Fruit fly (Drosophila melanogaster) whole organism, adult: ENCODE data around the gene CG42495.

Source experiments
- CG11617 ChIP-seq: fragments of 200-800 bp; sonication (Bioruptor generic); optimal IDR thresholded peaks from 2 replicates; lab custom pipeline; 2017; ENCODE audit warnings: mild to moderate bottlenecking, missing biosample characterization, missing genetic modification reagents, missing genetic modification characterization
- CG12768 ChIP-seq: fragments of 200-800 bp; sonication (Bioruptor generic); optimal IDR thresholded peaks from 2 replicates; lab custom pipeline; 2017; ENCODE audit warnings: missing biosample characterization, missing genetic modification characterization, mild to moderate bottlenecking, moderate library complexity, missing genetic modification reagents
- CG14711 ChIP-seq: fragments of 200-800 bp; sonication (Bioruptor generic); optimal IDR thresholded peaks from 2 replicates; lab custom pipeline; 2018; ENCODE audit warnings: missing biosample characterization, mild to moderate bottlenecking, missing genetic modification characterization, moderate library complexity
- CG1620 ChIP-seq: fragments of 200-800 bp; sonication (Bioruptor generic); optimal IDR thresholded peaks from 2 replicates; lab custom pipeline; 2016; ENCODE audit warnings: missing biosample characterization, missing genetic modification characterization
- CG33017 ChIP-seq: fragments of 200-800 bp; sonication (Bioruptor generic); optimal IDR thresholded peaks from 2 replicates; lab custom pipeline; 2018; ENCODE audit warnings: missing biosample characterization, mild to moderate bottlenecking, missing genetic modification characterization, moderate library complexity
- CG5204 ChIP-seq: fragments of 200-800 bp; sonication (Bioruptor generic); optimal IDR thresholded peaks from 2 replicates; lab custom pipeline; 2016; ENCODE audit warnings: missing biosample characterization, missing genetic modification characterization
- CG7045 ChIP-seq: fragments of 200-800 bp; sonication (Bioruptor generic); optimal IDR thresholded peaks from 2 replicates; lab custom pipeline; 2017; ENCODE audit warnings: missing biosample characterization, mild to moderate bottlenecking, missing genetic modification characterization
- CG7101 ChIP-seq: fragments of 200-800 bp; sonication (Bioruptor generic); optimal IDR thresholded peaks from 2 replicates; lab custom pipeline; 2018; ENCODE audit warnings: missing biosample characterization, mild to moderate bottlenecking, missing genetic modification characterization, moderate library complexity
- Clk ChIP-seq: fragments of 200-800 bp; sonication (Bioruptor generic); optimal IDR thresholded peaks from 2 replicates; lab custom pipeline; 2017; ENCODE audit warnings: missing biosample characterization, missing genetic modification characterization
- Crg-1 ChIP-seq: fragments of 200-800 bp; sonication (Bioruptor generic); optimal IDR thresholded peaks from 2 replicates; lab custom pipeline; 2016; ENCODE audit warnings: missing biosample characterization, missing genetic modification characterization
- Hr96 ChIP-seq: fragments of 200-800 bp; sonication (Bioruptor generic); optimal IDR thresholded peaks from 2 replicates; lab custom pipeline; 2016; ENCODE audit warnings: missing biosample characterization, missing genetic modification characterization
- Mnt ChIP-seq: fragments of 200-800 bp; sonication (Bioruptor generic); optimal IDR thresholded peaks from 2 replicates; lab custom pipeline; 2016; ENCODE audit warnings: missing biosample characterization, mild to moderate bottlenecking, missing genetic modification characterization
- bab1 ChIP-seq: fragments of 200-800 bp; sonication (Bioruptor generic); optimal IDR thresholded peaks from 3 replicates; lab custom pipeline; 2019; ENCODE audit warnings: missing biosample characterization, mild to moderate bottlenecking, missing genetic modification characterization, moderate library complexity
- cic ChIP-seq: fragments of 200-800 bp; sonication (Bioruptor generic); optimal IDR thresholded peaks from 2 replicates; lab custom pipeline; 2017; ENCODE audit warnings: missing biosample characterization, mild to moderate bottlenecking, missing genetic modification characterization, moderate library complexity
- cnc ChIP-seq, 2 experiments: fragments of >200 bp; optimal IDR thresholded peaks; 2 replicates each; lab custom pipeline; 2017
- kay ChIP-seq: fragments of 200-800 bp; sonication (Bioruptor generic); peaks from one replicate; lab custom pipeline; 2016; ENCODE audit warnings: missing biosample characterization, missing genetic modification characterization, borderline replicate concordance
- ovo ChIP-seq: fragments of 200-800 bp; sonication (Bioruptor generic); optimal IDR thresholded peaks from 2 replicates; lab custom pipeline; 2016; ENCODE audit warnings: missing biosample characterization, missing genetic modification characterization
- pad ChIP-seq: fragments of 200-800 bp; sonication (Bioruptor generic); optimal IDR thresholded peaks from 3 replicates; lab custom pipeline; 2017; ENCODE audit warnings: missing biosample characterization, missing genetic modification characterization, mild to moderate bottlenecking, moderate library complexity, missing genetic modification reagents
- tj ChIP-seq: fragments of 200-800 bp; sonication (Bioruptor generic); optimal IDR thresholded peaks from 3 replicates; lab custom pipeline; 2017; ENCODE audit warnings: missing biosample characterization, mild to moderate bottlenecking, missing genetic modification characterization, moderate library complexity
- toe ChIP-seq: fragments of 200-800 bp; sonication (Bioruptor generic); optimal IDR thresholded peaks from 2 replicates; lab custom pipeline; 2016; ENCODE audit warnings: missing biosample characterization, missing genetic modification characterization

CG42495 gene

DNA sequence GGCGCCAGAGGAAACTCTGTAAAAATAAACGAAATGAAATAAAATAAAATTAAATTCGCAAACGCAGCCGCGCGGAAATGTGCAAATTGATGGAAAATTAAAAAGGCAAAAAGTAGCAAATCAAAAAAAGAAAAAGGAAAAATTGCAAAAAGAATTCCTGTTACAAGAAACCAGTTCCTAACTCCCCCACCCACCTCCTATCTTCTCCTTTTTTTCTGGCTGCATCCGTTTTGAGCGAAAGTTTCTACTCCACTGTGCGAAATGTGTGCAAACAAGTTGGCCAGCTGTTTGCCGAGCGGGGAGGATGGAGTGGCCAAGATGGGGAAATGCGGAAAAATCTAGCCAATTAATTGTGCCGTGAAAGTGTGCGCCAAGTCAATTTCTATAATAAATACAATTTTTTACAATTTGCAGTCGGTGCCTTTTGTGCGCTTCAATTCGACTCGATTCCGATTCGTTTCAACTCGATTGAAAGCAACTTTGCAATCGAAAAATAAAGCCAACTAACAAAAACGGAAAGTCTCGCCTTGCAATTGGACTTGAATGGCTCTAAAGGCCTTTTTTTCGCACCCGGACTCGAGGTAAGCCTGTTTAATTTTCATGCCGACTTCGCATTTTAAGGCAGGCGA, 40.6 kb upstream of the CG42495 start:
- peak; percentile 21 for TF ChIP-seq tj (GFP tag; lab: Kevin White, UChicago)
- no peak for TF ChIP-seq Mnt

DNA sequence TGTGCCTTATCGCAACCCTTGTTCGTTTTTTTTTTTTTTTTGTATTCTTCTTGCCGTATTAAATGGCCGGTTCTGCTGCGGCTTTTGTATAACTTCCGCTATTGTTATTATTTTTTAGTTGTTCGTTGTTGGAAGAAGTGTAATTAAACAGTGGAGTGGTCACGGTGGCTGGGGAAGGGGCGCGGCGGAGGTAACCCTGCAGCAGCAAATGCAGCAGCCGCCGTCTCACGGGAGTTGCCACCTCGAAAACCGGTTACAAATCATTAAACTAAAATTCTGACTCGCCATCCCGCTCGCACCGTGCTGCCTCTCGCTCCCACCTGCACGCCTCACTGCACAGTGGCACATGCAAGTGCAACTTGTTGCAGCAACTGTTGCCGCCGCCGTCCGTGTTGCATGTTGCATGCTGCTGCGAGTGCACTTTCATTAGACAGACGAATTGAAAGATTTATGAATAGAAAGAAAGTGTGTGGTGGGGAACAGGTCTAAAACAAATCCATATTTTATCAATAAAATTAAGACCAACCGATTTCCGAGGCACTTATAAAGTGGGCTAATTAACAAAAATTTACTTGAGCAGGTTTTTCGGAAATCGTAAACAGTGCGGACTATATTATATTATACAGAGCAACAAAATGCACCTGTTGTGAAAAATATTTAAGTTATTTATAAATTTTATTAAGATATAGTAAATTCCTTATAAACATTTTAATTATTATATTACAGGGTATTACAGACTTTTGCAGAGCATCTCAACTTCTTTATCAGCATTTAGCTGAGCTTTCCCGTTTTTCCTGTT, 39.3 kb upstream of the CG42495 start:
- TF ChIP-seq kay (GFP tag; lab: Kevin White, UChicago) (peak; percentile 11), Clk (GFP tag; lab: Kevin White, UChicago) (no peak)

DNA sequence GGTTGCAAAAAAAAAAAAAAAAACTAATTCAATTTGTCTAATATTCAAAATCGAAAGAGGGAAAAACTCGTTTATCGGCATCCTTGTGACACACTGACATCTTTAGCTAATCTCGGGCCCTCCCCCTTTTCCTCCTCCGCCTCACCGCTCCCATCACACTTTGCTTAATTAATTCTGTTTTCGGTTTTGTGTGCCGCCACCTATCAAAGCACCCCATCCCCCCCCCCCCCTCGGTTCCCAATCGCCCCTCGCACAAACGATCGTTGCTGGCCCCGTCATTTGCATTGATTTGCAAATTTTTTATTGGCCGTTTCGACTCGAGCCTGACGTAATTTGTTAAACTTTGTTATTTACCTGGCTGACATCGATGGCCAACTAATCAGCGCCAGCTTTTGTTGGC, 38.7 kb upstream of the CG42495 start:
- peak; percentile 31 for TF ChIP-seq tj (GFP tag; lab: Kevin White, UChicago)
- TF ChIP-seq CG12768 (GFP tag; lab: Kevin White, UChicago), result no peak
- no peak for TF ChIP-seq cic (GFP tag; lab: Kevin White, UChicago)

DNA sequence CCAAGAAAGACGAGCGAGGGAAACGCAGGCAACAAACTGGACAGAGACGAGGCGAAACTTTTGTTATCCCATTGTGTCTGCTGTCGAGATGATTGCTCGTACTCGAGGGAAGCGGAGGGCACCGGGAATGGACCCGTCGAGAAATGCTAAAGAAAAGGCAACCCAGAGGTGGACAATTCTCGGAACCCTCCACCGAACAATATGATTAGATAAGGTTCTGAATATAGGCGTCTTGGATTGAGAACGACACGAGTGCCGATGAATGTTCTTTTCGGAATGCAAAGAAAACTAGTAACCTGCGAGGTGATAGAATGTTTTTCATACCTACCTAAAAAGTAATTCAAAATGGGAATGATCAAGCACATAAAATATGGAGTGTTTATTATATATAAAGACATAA, 37.3 kb upstream of the CG42495 start:
- TF ChIP-seq kay (GFP tag; lab: Kevin White, UChicago) (no peak), Hr96 (GFP tag; lab: Kevin White, UChicago) (no peak), CG1620 (GFP tag; lab: Kevin White, UChicago) (no peak), cic (GFP tag; lab: Kevin White, UChicago) (no peak), ovo (GFP tag; lab: Kevin White, UChicago) (no peak), CG5204 (no peak), CG14711 (tag; lab: Kevin White, UChicago) (no peak), CG7101 (tag; lab: Kevin White, UChicago) (no peak), CG33017 (tag; lab: Kevin White, UChicago) (no peak), Clk (GFP tag; lab: Kevin White, UChicago) (no peak), pad (GFP tag; lab: Kevin White, UChicago) (no peak), toe (GFP tag; lab: Kevin White, UChicago) (no peak)

DNA sequence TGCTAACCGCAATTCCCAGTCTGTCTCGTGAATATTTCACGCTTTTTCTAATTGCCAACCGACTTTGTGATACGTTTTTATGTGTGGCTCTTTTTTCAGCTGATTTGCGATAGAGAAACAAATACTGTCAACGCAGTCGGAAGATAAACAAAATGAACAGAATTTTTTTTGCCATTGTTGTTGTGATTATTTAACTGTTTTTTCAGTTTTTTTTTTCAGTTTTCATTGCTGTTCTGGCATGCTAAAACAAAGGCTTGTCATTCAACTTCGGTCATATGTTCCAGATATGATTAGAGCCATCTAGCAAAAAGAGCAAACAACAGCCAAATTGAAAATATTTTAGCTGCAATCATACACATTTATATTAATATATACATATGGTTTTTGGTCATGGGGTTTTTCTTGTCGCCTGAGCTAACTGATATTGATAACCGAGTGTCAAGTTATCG, 35.0 kb upstream of the CG42495 start:
- TF ChIP-seq Crg-1 (GFP tag; lab: Kevin White, UChicago) (no peak), CG7045 (no peak), CG7101 (tag; lab: Kevin White, UChicago) (no peak), CG12768 (GFP tag; lab: Kevin White, UChicago) (no peak), Mnt (no peak), CG33017 (tag; lab: Kevin White, UChicago) (no peak), cnc (optimal IDR thresholded peaks at IDR 0.05; lab: Kevin White, UChicago) (no peak), CG1620 (GFP tag; lab: Kevin White, UChicago) (no peak), CG11617 (GFP tag; lab: Kevin White, UChicago) (no peak), tj (GFP tag; lab: Kevin White, UChicago) (no peak), cic (GFP tag; lab: Kevin White, UChicago) (no peak), Clk (GFP tag; lab: Kevin White, UChicago) (no peak), pad (GFP tag; lab: Kevin White, UChicago) (no peak), Hr96 (GFP tag; lab: Kevin White, UChicago) (no peak), CG5204 (no peak), kay (GFP tag; lab: Kevin White, UChicago) (no peak), toe (GFP tag; lab: Kevin White, UChicago) (no peak), bab1 (no peak), ovo (GFP tag; lab: Kevin White, UChicago) (no peak)

DNA sequence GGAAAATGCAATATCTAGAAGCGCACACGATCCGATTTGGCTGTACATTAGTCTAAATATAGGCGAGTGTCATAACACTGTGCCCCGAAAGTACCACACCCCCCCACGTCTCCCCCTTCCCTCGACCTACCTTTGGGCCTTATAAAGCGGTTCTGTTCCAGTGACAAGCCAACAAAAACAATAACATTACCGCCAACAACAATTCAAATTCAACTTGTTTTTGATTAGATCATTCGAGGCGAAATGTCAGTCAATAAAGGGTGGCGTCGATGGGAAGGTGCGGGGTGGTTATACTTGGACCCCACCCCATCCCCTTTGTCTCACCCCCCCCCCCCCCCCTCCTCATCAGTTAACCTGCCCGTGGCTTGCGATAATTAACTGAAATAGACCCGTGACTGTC, 34.1 kb upstream of the CG42495 start:
- TF ChIP-seq CG5204, result no peak
- TF ChIP-seq tj (GFP tag; lab: Kevin White, UChicago), result no peak
- TF ChIP-seq Mnt, result no peak
- TF ChIP-seq CG14711 (tag; lab: Kevin White, UChicago), result no peak
- peak; percentile 13 for TF ChIP-seq ovo (GFP tag; lab: Kevin White, UChicago)

DNA sequence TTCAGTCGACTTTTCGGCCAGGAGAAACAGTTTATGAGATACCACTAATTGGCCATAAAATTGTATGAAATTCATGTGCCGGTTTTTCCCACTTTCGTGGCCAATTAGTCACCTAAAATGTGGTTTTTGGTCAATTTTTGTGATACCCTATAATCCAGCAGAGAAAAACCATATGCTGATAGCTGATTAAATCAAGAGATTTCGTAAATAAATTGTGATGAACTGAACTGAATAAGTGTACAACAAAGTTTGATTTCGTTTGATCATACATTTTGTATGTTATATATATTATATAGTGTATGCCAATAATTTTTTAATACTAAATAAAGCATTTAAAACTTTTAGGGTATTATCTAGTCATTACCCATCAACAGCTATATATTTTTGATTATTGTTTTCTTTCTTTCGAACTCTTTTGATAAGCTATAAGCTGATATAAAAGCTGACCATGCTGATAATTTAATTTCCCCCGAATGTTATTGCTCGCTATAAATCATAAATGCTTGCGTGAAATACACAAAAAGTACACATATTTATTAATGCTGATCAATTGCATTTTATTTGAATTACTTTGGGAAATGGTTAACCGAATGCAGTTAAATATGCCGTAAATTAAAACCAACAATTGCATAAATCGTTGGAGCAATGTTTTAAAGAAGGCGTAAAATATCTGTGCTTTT, 32.2 kb upstream of the CG42495 start:
- TF ChIP-seq tj (GFP tag; lab: Kevin White, UChicago) (peak; percentile 87), cic (GFP tag; lab: Kevin White, UChicago) (no peak), CG33017 (tag; lab: Kevin White, UChicago) (no peak), CG11617 (GFP tag; lab: Kevin White, UChicago) (no peak), Crg-1 (GFP tag; lab: Kevin White, UChicago) (no peak), Hr96 (GFP tag; lab: Kevin White, UChicago) (no peak), CG12768 (GFP tag; lab: Kevin White, UChicago) (no peak), CG7101 (tag; lab: Kevin White, UChicago) (peak; percentile 6), kay (GFP tag; lab: Kevin White, UChicago) (peak; percentile 16), CG5204 (no peak), bab1 (peak; percentile 26), cnc (optimal IDR thresholded peaks at IDR 0.05; lab: Kevin White, UChicago) (no peak)
